Worm (Caenorhabditis elegans) whole organism, L4 larva: ENCODE results near the gene nlp-16.

Experiments used
- T20F7.1 ChIP-seq: fragments of 200-800 bp; sonication (Bioruptor generic); optimal IDR thresholded peaks from 2 replicates; lab custom pipeline; 2018; ENCODE audit warnings: mild to moderate bottlenecking, missing genetic modification characterization, missing compliant biosample characterization
- T26A8.4 ChIP-seq: fragments of 200-800 bp; sonication (Bioruptor generic); IDR thresholded peaks from 2 replicates; pipeline ENCODE4 v1.3.6; 2022; ENCODE audit warnings: missing genetic modification characterization, missing compliant biosample characterization
- Y105C5A.15 ChIP-seq: fragments of 200-800 bp; sonication (Bioruptor generic); IDR thresholded peaks from 2 replicates; pipeline ENCODE4 v1.3.6; 2022; ENCODE audit warnings: missing genetic modification characterization, missing compliant biosample characterization
- Y5F2A.4 ChIP-seq: fragments of 200-800 bp; sonication (Bioruptor generic); optimal IDR thresholded peaks from 2 replicates; lab custom pipeline; 2018; ENCODE audit warnings: mild to moderate bottlenecking, missing genetic modification characterization, missing compliant biosample characterization
- aha-1 ChIP-seq: fragments of 150-350 bp; peaks from one replicate; lab custom pipeline; 2014; ENCODE audit warnings: missing biosample characterization, missing genetic modification characterization
- attf-4 ChIP-seq: sonication (generic microtip); optimal IDR thresholded peaks from 3 replicates; lab custom pipeline; 2017; ENCODE audit warnings: missing biosample characterization, missing genetic modification characterization
- ceh-28 ChIP-seq: fragments of 150-350 bp; optimal IDR thresholded peaks from 2 replicates; lab custom pipeline; 2014; ENCODE audit warnings: missing biosample characterization, missing genetic modification reagents, missing genetic modification characterization
- ceh-32 ChIP-seq: sonication (generic microtip); optimal IDR thresholded peaks from 2 replicates; lab custom pipeline; 2016; ENCODE audit warnings: mild to moderate bottlenecking, missing genetic modification characterization, missing compliant biosample characterization; ENCODE audit not compliant: poor library complexity
- ceh-44 ChIP-seq: fragments of 200-800 bp; sonication (Bioruptor generic); IDR thresholded peaks from 2 replicates; pipeline ENCODE4 v1.3.6; 2022; ENCODE audit warnings: missing genetic modification reagents, missing genetic modification characterization, missing compliant biosample characterization
- ceh-62 ChIP-seq: sonication (generic microtip); optimal IDR thresholded peaks from 2 replicates; lab custom pipeline; 2017; ENCODE audit warnings: missing biosample characterization, missing genetic modification characterization
- ceh-82 ChIP-seq: sonication (generic microtip); optimal IDR thresholded peaks from 2 replicates; lab custom pipeline; 2017; ENCODE audit warnings: missing biosample characterization, missing genetic modification characterization
- daf-16 ChIP-seq, 3 experiments: sonication (generic microtip); optimal IDR thresholded peaks; 2 replicates each; lab custom pipeline; 2016 to 2017; ENCODE audit warnings: missing genetic modification characterization in 3 of 3, missing genetic modification reagents in 3 of 3, mild to moderate bottlenecking in 2 of 3, missing compliant biosample characterization in 2 of 3, missing biosample characterization in 1 of 3, moderate library complexity in 1 of 3
- dve-1 ChIP-seq: sonication (generic microtip); optimal IDR thresholded peaks from 2 replicates; lab custom pipeline; 2017; ENCODE audit warnings: antibody characterized with exemption, mild to moderate bottlenecking, missing genetic modification characterization, missing compliant biosample characterization; ENCODE audit not compliant: insufficient read depth
- hmg-1.1 ChIP-seq: fragments of 200-800 bp; sonication (Bioruptor generic); IDR thresholded peaks from 2 replicates; pipeline ENCODE4 v1.3.6; 2022; ENCODE audit warnings: missing genetic modification reagents, missing genetic modification characterization, missing compliant biosample characterization
- lin-1 ChIP-seq: fragments of 200-800 bp; sonication (Bioruptor generic); IDR thresholded peaks from 2 replicates; pipeline ENCODE4 v1.3.6; 2022; ENCODE audit warnings: missing genetic modification reagents, missing genetic modification characterization, missing compliant biosample characterization
- lin-39 ChIP-seq: fragments of 150-350 bp; optimal IDR thresholded peaks from 2 replicates; lab custom pipeline; 2014; ENCODE audit warnings: missing biosample characterization, missing genetic modification reagents, missing genetic modification characterization
- madf-5 ChIP-seq, 2 experiments: fragments of 200-800 bp; sonication (Bioruptor generic); IDR thresholded peaks; 2 replicates each; pipeline ENCODE4 v1.3.6; 2022; ENCODE audit warnings: missing compliant biosample characterization in 2 of 2, missing genetic modification characterization in 2 of 2
- mdl-1 ChIP-seq, 2 experiments: fragments of 150-350 bp in 1 of 2; sonication (generic microtip) in 1 of 2; optimal IDR thresholded peaks; 2 replicates each; lab custom pipeline; 2014 to 2017; ENCODE audit warnings: missing biosample characterization in 2 of 2, missing genetic modification characterization in 2 of 2
- nhr-10 ChIP-seq: fragments of 150-350 bp; optimal IDR thresholded peaks from 2 replicates; lab custom pipeline; 2014; ENCODE audit warnings: missing biosample characterization, missing genetic modification characterization
- nhr-11 ChIP-seq: fragments of 150-350 bp; optimal IDR thresholded peaks from 2 replicates; lab custom pipeline; 2014; ENCODE audit warnings: missing biosample characterization, missing genetic modification characterization
- nhr-41 ChIP-seq: fragments of 200-800 bp; sonication (Bioruptor generic); IDR thresholded peaks from 2 replicates; pipeline ENCODE4 v1.3.6; 2022; ENCODE audit warnings: missing genetic modification reagents, missing genetic modification characterization, missing compliant biosample characterization
- nhr-77 ChIP-seq: fragments of 150-350 bp; optimal IDR thresholded peaks from 2 replicates; lab custom pipeline; 2014; ENCODE audit warnings: missing biosample characterization, missing genetic modification characterization
- pha-4 ChIP-seq, 2 experiments: fragments of 150-350 bp in 1 of 2; fragments of 200-800 bp in 1 of 2; sonication (Bioruptor generic) in 1 of 2; IDR thresholded peaks in 1 of 2; optimal IDR thresholded peaks in 1 of 2; 2 replicates each; pipeline versions ENCODE4 v1.3.6 to Lab custom; 2014 to 2022; ENCODE audit warnings: missing genetic modification characterization in 2 of 2, missing genetic modification reagents in 2 of 2, missing biosample characterization in 1 of 2, missing compliant biosample characterization in 1 of 2
- sdz-12 ChIP-seq: fragments of 200-800 bp; sonication (Bioruptor generic); optimal IDR thresholded peaks from 2 replicates; lab custom pipeline; 2018; ENCODE audit warnings: mild to moderate bottlenecking, missing genetic modification characterization, missing compliant biosample characterization
- set-16 ChIP-seq: fragments of 200-800 bp; sonication (Bioruptor generic); IDR thresholded peaks from 2 replicates; pipeline ENCODE4 v1.3.6; 2022; ENCODE audit warnings: missing genetic modification reagents, missing genetic modification characterization, missing compliant biosample characterization
- snpc-1.2 ChIP-seq: fragments of 200-800 bp; sonication (Bioruptor generic); IDR thresholded peaks from 2 replicates; pipeline ENCODE4 v1.3.6; 2022; ENCODE audit warnings: missing genetic modification reagents, missing genetic modification characterization, missing compliant biosample characterization
- snpc-4 ChIP-seq: fragments of 150-350 bp; optimal IDR thresholded peaks from 2 replicates; lab custom pipeline; 2014; ENCODE audit warnings: missing biosample characterization, missing genetic modification characterization
- unc-62 ChIP-seq, 3 experiments: fragments of 150-350 bp in 1 of 3; sonication (generic microtip); optimal IDR thresholded peaks in 2 of 3; peaks in 1 of 3; 1 replicate in 1 of 3; 2 replicates in 2 of 3; lab custom pipeline; 2014 to 2017; ENCODE audit warnings: missing biosample characterization in 3 of 3, missing genetic modification characterization in 3 of 3, missing genetic modification reagents in 3 of 3, missing genotype in 1 of 3
- zfp-2 ChIP-seq: sonication (generic microtip); optimal IDR thresholded peaks from 2 replicates; lab custom pipeline; 2016; ENCODE audit warnings: mild to moderate bottlenecking, missing genetic modification characterization, missing compliant biosample characterization
- zip-11 ChIP-seq: fragments of 200-800 bp; sonication (Bioruptor generic); IDR thresholded peaks from 2 replicates; pipeline ENCODE4 v1.3.6; 2022; ENCODE audit warnings: missing genetic modification characterization, missing compliant biosample characterization
- zip-2 ChIP-seq: fragments of 150-350 bp; optimal IDR thresholded peaks from 2 replicates; lab custom pipeline; 2014; ENCODE audit warnings: missing biosample characterization, missing genetic modification characterization

Gene nlp-16

ce11 chrIV:6298253-6298652 lies 38.6 kb upstream of the nlp-16 start, which contains the start of gene srv-27:
Gene srv-27 (minus strand): TSS chrIV:6298353.
- no peak for TF ChIP-seq aha-1 (tag; lab: Kevin White, UChicago)
- no peak for TF ChIP-seq hmg-1.1
- TF ChIP-seq, all 104 proteins: peak for 0

- TF ChIP-seq nhr-41 (GFP tag; lab: Robert Waterston, UW), result no peak
- no peak for TF ChIP-seq mdl-1 (tag; optimal IDR thresholded peaks at IDR 0.05; lab: Kevin White, UChicago)
- TF ChIP-seq snpc-1.2 (GFP tag; lab: Robert Waterston, UW), result 0 out of 2 replicates have a peak, but pooled peaks have one; percentile 27
- TF ChIP-seq nhr-11 (tag; lab: Kevin White, UChicago), result no peak
- no peak for TF ChIP-seq pha-4 (GFP tag; IDR thresholded peaks at IDR 0.05; lab: Robert Waterston, UW)
- no peak for TF ChIP-seq pha-4 (tag; optimal IDR thresholded peaks at IDR 0.05; lab: Kevin White, UChicago)
- no peak for TF ChIP-seq nhr-77 (tag; lab: Kevin White, UChicago)
- TF ChIP-seq unc-62 (GFP tag; optimal IDR thresholded peaks at IDR 0.05 in 1 of 2; lab: Kevin White, UChicago), result peak in 1 of 2 experiments; percentile 66
- no peak for TF ChIP-seq unc-62 (tag; optimal IDR thresholded peaks at IDR 0.05; lab: Kevin White, UChicago)
- TF ChIP-seq lin-1 (GFP tag; lab: Robert Waterston, UW), result no peak
- TF ChIP-seq sdz-12, result no peak
- TF ChIP-seq zip-2 (tag; lab: Kevin White, UChicago), result no peak
- TF ChIP-seq dve-1 (tag; lab: Kevin White, UChicago), result peak; percentile 4
- TF ChIP-seq T26A8.4 (GFP tag; lab: Robert Waterston, UW), result no peak
- no peak for TF ChIP-seq attf-4 (tag; lab: Kevin White, UChicago)
Measured at ce11 chrIV:6294081-6294480, 34.4 kb upstream of the nlp-16 start, which contains the start of gene hil-2. Gene hil-2 (plus strand): TSS chrIV:6294240.

DNA sequence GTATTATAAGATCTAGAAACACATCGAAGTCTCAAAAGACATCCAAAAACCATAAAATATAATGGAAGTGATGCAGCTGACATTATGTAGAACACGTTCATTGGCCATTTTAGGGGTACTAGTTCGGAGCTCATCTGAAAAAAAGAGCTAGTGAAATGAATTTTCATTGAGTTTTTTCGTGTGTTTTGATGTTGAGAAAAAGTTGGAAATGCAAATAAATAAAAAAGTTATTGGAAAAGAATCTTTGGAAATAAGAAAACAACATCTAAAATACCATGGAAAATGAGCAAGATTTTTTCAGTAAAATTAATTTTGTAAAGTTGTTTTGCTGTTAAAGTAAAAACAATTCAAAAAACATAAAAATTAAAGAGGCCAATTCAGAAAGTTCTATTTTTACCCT lies 31.1 kb upstream of the nlp-16 start, which contains the start of gene srv-24:
Gene srv-24, minus strand, starts transcription at position 101 of the 400 bp plus-strand sequence.
- no peak for TF ChIP-seq nhr-11 (tag; lab: Kevin White, UChicago)
- no peak for TF ChIP-seq zip-11
- TF ChIP-seq ceh-28, result no peak
- TF ChIP-seq nhr-77 (tag; lab: Kevin White, UChicago), result no peak
- TF ChIP-seq Y105C5A.15 (GFP tag; lab: Robert Waterston, UW), result no peak
- no peak for TF ChIP-seq ceh-44 (GFP tag; lab: Robert Waterston, UW)
- TF ChIP-seq Y5F2A.4 (GFP tag; lab: Kevin White, UChicago), result no peak
- no peak for TF ChIP-seq zfp-2
- no peak for TF ChIP-seq lin-39 (tag; lab: Kevin White, UChicago)
- TF ChIP-seq unc-62 (GFP tag; optimal IDR thresholded peaks at IDR 0.05 in 1 of 2; lab: Kevin White, UChicago), result no peak
- no peak for TF ChIP-seq unc-62 (tag; optimal IDR thresholded peaks at IDR 0.05; lab: Kevin White, UChicago)
- TF ChIP-seq madf-5 (GFP tag; IDR thresholded peaks at IDR 0.05; lab: Robert Waterston, UW), result no peak
- TF ChIP-seq T20F7.1 (GFP tag; lab: Kevin White, UChicago), result no peak
- no peak for TF ChIP-seq snpc-4 (tag; lab: Kevin White, UChicago)
- no peak for TF ChIP-seq nhr-10 (tag; lab: Kevin White, UChicago)
- no peak for TF ChIP-seq ceh-82 (tag; lab: Kevin White, UChicago)
- no peak for TF ChIP-seq set-16
- TF ChIP-seq ceh-32 (tag; lab: Kevin White, UChicago), result no peak

ce11 chrIV:6284277-6284676 lies 24.6 kb upstream of the nlp-16 start, which contains the start of gene ops-1:
Gene ops-1 (minus strand): TSS chrIV:6284377.
- TF ChIP-seq ceh-62, result no peak

ce11 chrIV:6282143-6282542 lies 22.5 kb upstream of the nlp-16 start, which contains the start of gene srv-32:
Gene srv-32 (minus strand): TSS chrIV:6282243.
- TF ChIP-seq nhr-77 (tag; lab: Kevin White, UChicago) (no peak), lin-39 (tag; lab: Kevin White, UChicago) (no peak), daf-16 (GFP tag; optimal IDR thresholded peaks at IDR 0.05; lab: Kevin White, UChicago) (no peak), daf-16 (tag; optimal IDR thresholded peaks at IDR 0.05; lab: Kevin White, UChicago) (no peak)
